Worm (Caenorhabditis elegans): ENCODE results near the gene C50E10.2.

ce11 chrII:12343710-12344109 is 34.2 kb upstream of the C50E10.2 start:
- TF ChIP-seq ama-1 (optimal IDR thresholded peaks at IDR 0.05) (no peak), blmp-1 (tag; optimal IDR thresholded peaks at IDR 0.05; ENCODE audit: insufficient read depth) (no peak)
